Worm (Caenorhabditis elegans): ENCODE data around the gene sgt-1.
A peak's percentile ranks its signal among the peaks of the same experiment; 100 is the strongest.

The sgt-1 gene

DNA sequence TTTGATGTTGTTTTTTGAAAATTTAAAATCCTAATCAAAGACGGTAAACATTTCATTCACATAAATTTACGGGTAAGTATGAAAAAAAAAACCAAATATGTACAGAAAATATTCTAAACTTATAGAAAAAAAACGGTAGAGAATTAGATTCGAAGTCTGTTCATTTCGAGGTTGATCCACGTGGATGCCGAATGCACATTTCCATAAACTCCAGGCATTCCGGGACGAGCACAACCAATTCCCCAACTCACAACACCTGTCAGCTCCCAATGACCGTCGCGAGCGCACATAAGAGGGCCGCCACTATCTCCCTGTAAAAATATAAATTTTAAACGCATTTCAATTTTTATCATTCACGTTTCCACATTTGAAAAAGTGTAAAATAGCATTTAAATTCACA is 44.5 kb upstream of the sgt-1 start (continued):
- TF ChIP-seq hmg-20 (GFP tag; IDR thresholded peaks at IDR 0.05) (no peak), repo-1 (tag; optimal IDR thresholded peaks at IDR 0.05) (peak; percentile 63), ama-1 (optimal IDR thresholded peaks at IDR 0.05) (no peak), ama-1 (GFP tag; optimal IDR thresholded peaks at IDR 0.05) (no peak), dox-1 (GFP tag; IDR thresholded peaks at IDR 0.05) (no peak), Y53F4B.3 (GFP tag; IDR thresholded peaks at IDR 0.05) (no peak), mes-4 (tag; optimal IDR thresholded peaks at IDR 0.05) (no peak), rpc-1 (optimal IDR thresholded peaks at IDR 0.05) (no peak), rpc-1 (tag; optimal IDR thresholded peaks at IDR 0.05) (no peak), F33H1.4 (GFP tag; IDR thresholded peaks at IDR 0.05) (no peak), C17E4.6 (GFP tag; IDR thresholded peaks at IDR 0.05) (peak; percentile 52; the same call in 1 of the 2 replicates), attf-3 (GFP tag; conservative IDR thresholded peaks at IDR 0.05) (no peak), pha-4 (tag; optimal IDR thresholded peaks at IDR 0.05) (no peak), let-607 (tag; optimal IDR thresholded peaks at IDR 0.05) (no peak), xnd-1 (tag; optimal IDR thresholded peaks at IDR 0.05) (no peak), nfya-1 (tag; optimal IDR thresholded peaks at IDR 0.05; ENCODE audit: borderline replicate concordance, insufficient read depth) (no peak), aptf-2 (GFP tag; conservative IDR thresholded peaks at IDR 0.05) (no peak), bed-2 (GFP tag; IDR thresholded peaks at IDR 0.05) (no peak), rec-8 (tag; optimal IDR thresholded peaks at IDR 0.05) (no peak), B0336.3 (GFP tag; IDR thresholded peaks at IDR 0.05) (peak; percentile 62; the same call in 1 of the 2 replicates), mcd-1 (GFP tag; IDR thresholded peaks at IDR 0.05) (no peak), tbp1 (GFP tag; optimal IDR thresholded peaks at IDR 0.05) (no peak)

- peak; percentile 23 for TF ChIP-seq ZK185.1 (tag; optimal IDR thresholded peaks at IDR 0.05; ENCODE audit: poor library complexity, severe bottlenecking)
- TF ChIP-seq F37B4.10 (GFP tag; IDR thresholded peaks at IDR 0.05), result no peak
Observed at ce11 chrII:4946775-4947174, 43.2 kb upstream of the sgt-1 start.

DNA sequence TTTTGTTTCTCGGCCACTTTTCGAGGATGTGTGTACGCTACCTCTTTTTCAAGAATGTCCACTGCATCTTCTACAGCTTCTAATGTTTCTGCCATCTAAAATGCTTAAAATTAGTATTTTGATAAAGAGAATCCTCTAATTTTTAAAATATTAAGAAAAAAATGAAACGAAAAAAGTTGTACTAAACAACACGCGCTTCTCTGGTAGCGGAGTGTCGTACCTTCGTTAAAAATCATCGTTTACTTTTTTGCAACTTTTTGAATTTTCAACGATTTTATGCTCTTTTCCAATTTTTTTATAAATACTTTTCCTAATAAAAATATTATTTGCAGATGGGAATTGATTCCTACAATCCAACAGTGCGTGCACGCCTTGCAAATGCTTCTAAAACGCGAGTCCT is 42.1 kb upstream of the sgt-1 start, which contains the start of the genes gldi-11 and ZK546.2:
Gene gldi-11, minus strand, starts transcription at position 95 of the 400 bp plus-strand sequence.
Gene ZK546.2, plus strand, starts transcription at position 333 of the 400 bp plus-strand sequence.
- no peak for TF ChIP-seq madf-3 (GFP tag; IDR thresholded peaks at IDR 0.05)
- peak; percentile 82 for TF ChIP-seq attf-3 (GFP tag; conservative IDR thresholded peaks at IDR 0.05)

DNA sequence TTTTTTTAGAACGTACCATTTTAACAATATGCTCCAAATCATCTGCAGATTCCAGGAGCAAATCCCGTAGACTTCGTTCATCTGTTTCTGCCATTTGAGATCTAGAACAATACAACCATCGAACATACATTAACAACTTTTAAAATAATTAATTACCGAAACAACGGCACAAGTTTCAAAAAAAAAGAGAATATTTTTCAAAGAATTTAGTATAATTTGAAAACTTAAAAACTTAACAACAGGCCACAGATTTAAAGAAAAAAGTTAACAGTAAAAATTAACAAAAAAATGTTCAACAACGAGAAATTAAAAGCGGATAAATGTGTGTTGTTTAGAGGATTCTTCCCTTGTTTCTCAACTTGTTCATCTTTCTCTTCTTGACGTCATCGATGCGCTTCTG is 40.3 kb upstream of the sgt-1 start, which contains the start of gene mdt-4:
Gene mdt-4, minus strand, starts transcription at position 101 of the 400 bp plus-strand sequence.
- no peak for TF ChIP-seq egl-18 (GFP tag; IDR thresholded peaks at IDR 0.05)
- no peak for TF ChIP-seq cebp-2 (GFP tag; IDR thresholded peaks at IDR 0.05)
- no peak for TF ChIP-seq Y95B8A.8 (GFP tag; IDR thresholded peaks at IDR 0.05)
- TF ChIP-seq ceh-100 (GFP tag; IDR thresholded peaks at IDR 0.05), result no peak
- TF ChIP-seq nhr-80 (tag; optimal IDR thresholded peaks at IDR 0.05), result no peak
- no peak for TF ChIP-seq let-526 (GFP tag; IDR thresholded peaks at IDR 0.05)
- no peak for TF ChIP-seq F52B5.7 (tag; optimal IDR thresholded peaks at IDR 0.05)
- no peak for TF ChIP-seq athp-1 (tag; optimal IDR thresholded peaks at IDR 0.05)
- TF ChIP-seq ekl-4 (GFP tag; IDR thresholded peaks at IDR 0.05), result no peak
- TF ChIP-seq ztf-26 (tag; optimal IDR thresholded peaks at IDR 0.05), result no peak
- no peak for TF ChIP-seq tlf-1 (GFP tag; optimal IDR thresholded peaks at IDR 0.05)
- TF ChIP-seq B0261.1 (tag; optimal IDR thresholded peaks at IDR 0.05), result no peak
- no peak for TF ChIP-seq ets-4 (GFP tag; optimal IDR thresholded peaks at IDR 0.05)
- TF ChIP-seq hmg-1.2 (GFP tag; IDR thresholded peaks at IDR 0.05), result no peak
